Fruit fly (Drosophila melanogaster) whole organism, embryonic: ENCODE measurements around the gene Trax.

Experiments used
- Atf6 ChIP-seq: fragments of 200-800 bp; sonication (Bioruptor generic); IDR thresholded peaks from 2 replicates; pipeline ENCODE4 v1.3.6; 2022; ENCODE audit warnings: missing biosample characterization, missing genetic modification characterization
- BEAF-32 ChIP-seq: fragments of 200-800 bp; sonication (Bioruptor generic); optimal IDR thresholded peaks from 3 replicates; lab custom pipeline; 2017; ENCODE audit warnings: missing biosample characterization, missing genetic modification characterization, mild to moderate bottlenecking, moderate library complexity, missing genetic modification reagents
- CG1024 ChIP-seq: fragments of 200-800 bp; sonication (Bioruptor generic); IDR thresholded peaks from 2 replicates; pipeline ENCODE4 v1.3.6; 2022; ENCODE audit warnings: missing biosample characterization, missing genetic modification characterization
- CG10565 ChIP-seq: fragments of 200-800 bp; sonication (Bioruptor generic); optimal IDR thresholded peaks from 3 replicates; lab custom pipeline; 2016; ENCODE audit warnings: missing biosample characterization, mild to moderate bottlenecking, missing genetic modification characterization
- CG11560 ChIP-seq: fragments of 200-800 bp; sonication (Bioruptor generic); IDR thresholded peaks from 3 replicates; pipeline ENCODE4 v1.3.6; 2022; ENCODE audit warnings: missing biosample characterization, missing genetic modification characterization
- CG12942 ChIP-seq: fragments of 200-800 bp; sonication (Bioruptor generic); optimal IDR thresholded peaks from 3 replicates; lab custom pipeline; 2016; ENCODE audit warnings: missing biosample characterization, missing genetic modification characterization
- CG13287 ChIP-seq: fragments of 200-800 bp; sonication (Bioruptor generic); IDR thresholded peaks from 2 replicates; pipeline ENCODE4 v1.3.6; 2022; ENCODE audit warnings: missing biosample characterization, missing genetic modification characterization; ENCODE audit not compliant: partially characterized antibody
- CG13424 ChIP-seq: fragments of 200-800 bp; sonication (Bioruptor generic); optimal IDR thresholded peaks from 2 replicates; lab custom pipeline; 2019; ENCODE audit warnings: missing biosample characterization, mild to moderate bottlenecking, missing genetic modification characterization, moderate library complexity
- CG14860 ChIP-seq: fragments of 200-800 bp; sonication (Bioruptor generic); IDR thresholded peaks from 3 replicates; pipeline ENCODE4 v1.3.6; 2022; ENCODE audit warnings: missing biosample characterization, missing genetic modification characterization; ENCODE audit not compliant: partially characterized antibody
- CG15601 ChIP-seq: fragments of 200-800 bp; sonication (Bioruptor generic); optimal IDR thresholded peaks from 3 replicates; lab custom pipeline; 2019; ENCODE audit warnings: missing biosample characterization, mild to moderate bottlenecking, missing genetic modification characterization, moderate library complexity
- CG16779 ChIP-seq: fragments of 200-800 bp; sonication (Bioruptor generic); IDR thresholded peaks from 2 replicates; pipeline ENCODE4 v1.3.6; 2022; ENCODE audit warnings: missing biosample characterization, missing genetic modification characterization
- CG16815 ChIP-seq: fragments of 200-800 bp; sonication (Bioruptor generic); optimal IDR thresholded peaks from 3 replicates; lab custom pipeline; 2017; ENCODE audit warnings: missing biosample characterization, mild to moderate bottlenecking, missing genetic modification characterization
- CG2202 ChIP-seq: fragments of 200-800 bp; sonication (Bioruptor generic); optimal IDR thresholded peaks from 2 replicates; lab custom pipeline; 2018; ENCODE audit warnings: missing biosample characterization, mild to moderate bottlenecking, missing genetic modification characterization
- CG33213 ChIP-seq: fragments of 200-800 bp; sonication (Bioruptor generic); optimal IDR thresholded peaks from 3 replicates; lab custom pipeline; 2016; ENCODE audit warnings: missing biosample characterization, missing genetic modification characterization
- CG3407 ChIP-seq: fragments of 200-800 bp; sonication (Bioruptor generic); optimal IDR thresholded peaks from 2 replicates; lab custom pipeline; 2018; ENCODE audit warnings: missing biosample characterization, mild to moderate bottlenecking, missing genetic modification characterization
- CG42726 ChIP-seq: fragments of 200-800 bp; sonication (Bioruptor generic); IDR thresholded peaks from 2 replicates; pipeline ENCODE4 v1.3.6; 2022; ENCODE audit warnings: missing biosample characterization, missing genetic modification characterization; ENCODE audit not compliant: partially characterized antibody
- CG5953 ChIP-seq: fragments of 200-800 bp; sonication (Bioruptor generic); IDR thresholded peaks from 2 replicates; pipeline ENCODE4 v1.3.6; 2022; ENCODE audit warnings: missing biosample characterization, missing genetic modification characterization
- CG6854 ChIP-seq: fragments of 200-800 bp; sonication (Bioruptor generic); optimal IDR thresholded peaks from 3 replicates; lab custom pipeline; 2017; ENCODE audit warnings: missing biosample characterization, mild to moderate bottlenecking, missing genetic modification characterization
- CG9876 ChIP-seq: fragments of 200-800 bp; sonication (Bioruptor generic); optimal IDR thresholded peaks from 2 replicates; lab custom pipeline; 2016; ENCODE audit warnings: missing biosample characterization, missing genetic modification characterization
- CkIIα-i1 ChIP-seq: fragments of 200-800 bp; sonication (Bioruptor generic); IDR thresholded peaks from 2 replicates; pipeline ENCODE4 v1.3.6; 2022; ENCODE audit warnings: missing biosample characterization, missing genetic modification characterization
- Deaf1 ChIP-seq: fragments of 200-800 bp; optimal IDR thresholded peaks from 3 replicates; lab custom pipeline; 2019; ENCODE audit warnings: missing biosample characterization, mild to moderate bottlenecking, missing genetic modification characterization, moderate library complexity
- Dll ChIP-seq: fragments of 200-800 bp; sonication (Bioruptor generic); IDR thresholded peaks from 4 replicates; pipeline ENCODE4 v1.3.6; 2022; ENCODE audit warnings: missing biosample characterization, missing genetic modification characterization; ENCODE audit not compliant: partially characterized antibody
- Doc2 ChIP-seq: fragments of 200-800 bp; sonication (Bioruptor generic); IDR thresholded peaks from 2 replicates; pipeline ENCODE4 v1.3.6; 2022; ENCODE audit warnings: missing biosample characterization, missing genetic modification characterization
- Drgx ChIP-seq: fragments of 200-800 bp; sonication (Bioruptor generic); IDR thresholded peaks from 2 replicates; pipeline ENCODE4 v1.3.6; 2022; ENCODE audit warnings: missing biosample characterization, missing genetic modification characterization
- Eip74EF ChIP-seq, 2 experiments: fragments of 200-800 bp in 1 of 2; fragments of >200 bp in 1 of 2; sonication (Bioruptor generic) in 1 of 2; optimal IDR thresholded peaks; 2 replicates each; lab custom pipeline; 2017 to 2019; ENCODE audit warnings: missing biosample characterization in 2 of 2, missing genetic modification characterization in 2 of 2, mild to moderate bottlenecking in 1 of 2, moderate library complexity in 1 of 2
- H2.0 ChIP-seq: fragments of 200-800 bp; sonication (Bioruptor generic); IDR thresholded peaks from 2 replicates; pipeline ENCODE4 v1.3.6; 2022; ENCODE audit warnings: missing biosample characterization, missing genetic modification characterization
- HLH4C ChIP-seq: fragments of 200-800 bp; sonication (Bioruptor generic); IDR thresholded peaks from 3 replicates; pipeline ENCODE4 v1.3.6; 2022; ENCODE audit warnings: missing biosample characterization, missing genetic modification characterization; ENCODE audit not compliant: partially characterized antibody
- Med ChIP-seq: fragments of 200-800 bp; sonication (Bioruptor generic); peaks from one replicate; lab custom pipeline; 2016; ENCODE audit warnings: missing biosample characterization, missing genetic modification characterization, mild to moderate bottlenecking, inconsistent platforms, moderate library complexity
- Nf-YA ChIP-seq: fragments of 200-800 bp; sonication (Bioruptor generic); IDR thresholded peaks from 2 replicates; pipeline ENCODE4 v1.3.6; 2022; ENCODE audit warnings: missing biosample characterization, missing genetic modification characterization
- Rfx ChIP-seq: fragments of 200-800 bp; sonication (Bioruptor generic); IDR thresholded peaks from 2 replicates; pipeline ENCODE4 v1.3.6; 2022; ENCODE audit warnings: missing biosample characterization, missing genetic modification characterization
- Xrp1 ChIP-seq: fragments of 200-800 bp; sonication (Bioruptor generic); IDR thresholded peaks from 2 replicates; pipeline ENCODE4 v1.3.6; 2022; ENCODE audit warnings: missing biosample characterization, missing genetic modification characterization
- bigmax ChIP-seq: fragments of 200-800 bp; sonication (Bioruptor generic); optimal IDR thresholded peaks from 2 replicates; lab custom pipeline; 2018; ENCODE audit warnings: missing biosample characterization, mild to moderate bottlenecking, missing genetic modification characterization
- bowl ChIP-seq: fragments of 200-800 bp; sonication (Bioruptor generic); IDR thresholded peaks from 2 replicates; pipeline ENCODE4 v1.3.6; 2022; ENCODE audit warnings: missing biosample characterization, missing genetic modification characterization
- dimm ChIP-seq: fragments of 200-800 bp; sonication (Bioruptor generic); IDR thresholded peaks from 2 replicates; pipeline ENCODE4 v1.3.6; 2022; ENCODE audit warnings: missing biosample characterization, missing genetic modification characterization
- dpn ChIP-seq, 2 experiments: fragments of 200-800 bp; sonication (Bioruptor generic); optimal IDR thresholded peaks; 3 replicates each; lab custom pipeline; 2016; ENCODE audit warnings: missing biosample characterization in 2 of 2, missing genetic modification characterization in 2 of 2
- dysf ChIP-seq: fragments of 200-800 bp; sonication (Bioruptor generic); IDR thresholded peaks from 3 replicates; pipeline ENCODE4 v1.3.6; 2022; ENCODE audit warnings: missing biosample characterization, missing genetic modification characterization
- gce ChIP-seq: fragments of 200-800 bp; sonication (Bioruptor generic); IDR thresholded peaks from 3 replicates; pipeline ENCODE4 v1.3.6; 2022; ENCODE audit warnings: missing biosample characterization, missing genetic modification characterization
- kay ChIP-seq: fragments of 200-800 bp; sonication (Bioruptor generic); optimal IDR thresholded peaks from 2 replicates; lab custom pipeline; 2016; ENCODE audit warnings: missing biosample characterization, missing genetic modification characterization
- ro ChIP-seq: fragments of 200-800 bp; sonication (Bioruptor generic); IDR thresholded peaks from 2 replicates; pipeline ENCODE4 v1.3.6; 2022; ENCODE audit warnings: missing biosample characterization, missing genetic modification characterization
- slbo ChIP-seq: fragments of 200-800 bp; sonication (Bioruptor generic); IDR thresholded peaks from 2 replicates; pipeline ENCODE4 v1.3.6; 2022; ENCODE audit warnings: missing biosample characterization, missing genetic modification characterization
- sob ChIP-seq: fragments of 200-800 bp; sonication (Bioruptor generic); IDR thresholded peaks from 2 replicates; pipeline ENCODE4 v1.3.6; 2022; ENCODE audit warnings: missing biosample characterization, missing genetic modification characterization
- tna ChIP-seq: fragments of 200-800 bp; sonication (Bioruptor generic); IDR thresholded peaks from 2 replicates; pipeline ENCODE4 v1.3.6; 2022; ENCODE audit warnings: missing biosample characterization, missing genetic modification characterization; ENCODE audit not compliant: partially characterized antibody
- trem ChIP-seq: fragments of 200-800 bp; optimal IDR thresholded peaks from 3 replicates; lab custom pipeline; 2019; ENCODE audit warnings: missing biosample characterization, mild to moderate bottlenecking, missing genetic modification characterization, moderate library complexity
- ttk ChIP-seq: fragments of 200-800 bp; sonication (Bioruptor generic); IDR thresholded peaks from 2 replicates; pipeline ENCODE4 v2.1.2; 2022; ENCODE audit warnings: missing biosample characterization, missing genetic modification characterization
- usp ChIP-seq: fragments of >200 bp; optimal IDR thresholded peaks from 2 replicates; lab custom pipeline; 2017; ENCODE audit warnings: missing biosample characterization, missing genetic modification characterization
- vfl ChIP-seq: fragments of 200-800 bp; sonication (Bioruptor generic); optimal IDR thresholded peaks from 2 replicates; lab custom pipeline; 2016; ENCODE audit warnings: missing biosample characterization, missing genetic modification characterization
- zf30C ChIP-seq: fragments of 200-800 bp; sonication (Bioruptor generic); optimal IDR thresholded peaks from 3 replicates; lab custom pipeline; 2018; ENCODE audit warnings: missing biosample characterization, mild to moderate bottlenecking, missing genetic modification characterization
- zfh1 ChIP-seq: fragments of 200-800 bp; sonication (Bioruptor generic); IDR thresholded peaks from 3 replicates; pipeline ENCODE4 v1.3.6; 2022; ENCODE audit warnings: missing biosample characterization, missing genetic modification characterization

The Trax gene

DNA sequence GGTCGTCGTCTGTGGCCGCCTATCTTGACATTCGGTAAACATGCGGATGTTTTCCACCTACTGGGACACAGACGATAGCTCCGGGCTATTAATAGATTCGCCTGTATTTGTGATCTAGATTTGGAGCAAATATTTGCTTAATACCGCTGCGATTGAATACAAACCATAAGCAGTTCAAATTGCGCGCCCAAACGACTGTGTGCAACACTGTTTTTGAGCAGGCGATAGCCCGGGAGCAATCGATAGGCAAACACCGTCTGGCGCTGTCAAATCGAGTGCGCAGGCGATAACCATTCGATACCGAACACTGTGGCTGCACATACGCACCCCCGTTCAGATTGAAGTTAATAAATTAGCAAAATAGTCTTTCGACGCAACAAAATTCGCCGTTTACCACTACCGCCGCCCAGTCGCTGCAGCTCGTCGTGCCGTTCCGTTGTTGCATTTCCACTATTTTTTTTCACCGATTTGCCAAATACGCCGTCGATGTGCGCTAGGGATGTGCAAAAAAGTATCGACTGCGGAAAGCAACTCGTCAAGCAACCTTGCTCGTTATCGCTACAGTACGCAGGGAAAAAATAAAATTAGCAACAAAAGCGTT lies 46.7 kb downstream of the Trax start, which contains the start of gene Atx2 (continued):
- no peak for TF ChIP-seq dimm (GFP tag; lab: Robert Waterston, UW)
- peak; percentile 38 for TF ChIP-seq Xrp1 (GFP tag; lab: Robert Waterston, UW)
- no peak for TF ChIP-seq CG9876 (GFP tag; lab: Kevin White, UChicago)
- peak; percentile 57; the same call in 1 of the 2 replicates for TF ChIP-seq sob (GFP tag; lab: Robert Waterston, UW)
- TF ChIP-seq CG10565 = no peak
- no peak for TF ChIP-seq Doc2 (GFP tag; lab: Robert Waterston, UW)
- peak; percentile 65; the same call in 1 of the 2 replicates for TF ChIP-seq Rfx (GFP tag; lab: Robert Waterston, UW)
- TF ChIP-seq CG12942 (GFP tag; lab: Kevin White, UChicago) = peak; percentile 19
- no peak for TF ChIP-seq CG13424 (tag; lab: Kevin White, UChicago)
- TF ChIP-seq tna = peak; percentile 95
- TF ChIP-seq bigmax (GFP tag; lab: Kevin White, UChicago) = no peak
- peak; percentile 29; the same call in 1 of the 2 replicates for TF ChIP-seq Atf6 (GFP tag; lab: Robert Waterston, UW)
- TF ChIP-seq HLH4C (GFP tag; lab: Robert Waterston, UW) = peak; percentile 97
- TF ChIP-seq CG6854 (GFP tag; lab: Kevin White, UChicago) = no peak
- TF ChIP-seq Nf-YA (GFP tag; lab: Robert Waterston, UW) = no peak
- peak; percentile 24 for TF ChIP-seq CG2202 (tag; lab: Kevin White, UChicago)
- peak; percentile 8 for TF ChIP-seq CG3407
- peak; percentile 97 for TF ChIP-seq CG14860 (GFP tag; lab: Robert Waterston, UW)
- no peak for TF ChIP-seq CkIIα-i1 (GFP tag; lab: Robert Waterston, UW)
- peak; percentile 100 for TF ChIP-seq CG11560 (tag; lab: Robert Waterston, UW)
- TF ChIP-seq bowl (GFP tag; lab: Robert Waterston, UW) = no peak

DNA sequence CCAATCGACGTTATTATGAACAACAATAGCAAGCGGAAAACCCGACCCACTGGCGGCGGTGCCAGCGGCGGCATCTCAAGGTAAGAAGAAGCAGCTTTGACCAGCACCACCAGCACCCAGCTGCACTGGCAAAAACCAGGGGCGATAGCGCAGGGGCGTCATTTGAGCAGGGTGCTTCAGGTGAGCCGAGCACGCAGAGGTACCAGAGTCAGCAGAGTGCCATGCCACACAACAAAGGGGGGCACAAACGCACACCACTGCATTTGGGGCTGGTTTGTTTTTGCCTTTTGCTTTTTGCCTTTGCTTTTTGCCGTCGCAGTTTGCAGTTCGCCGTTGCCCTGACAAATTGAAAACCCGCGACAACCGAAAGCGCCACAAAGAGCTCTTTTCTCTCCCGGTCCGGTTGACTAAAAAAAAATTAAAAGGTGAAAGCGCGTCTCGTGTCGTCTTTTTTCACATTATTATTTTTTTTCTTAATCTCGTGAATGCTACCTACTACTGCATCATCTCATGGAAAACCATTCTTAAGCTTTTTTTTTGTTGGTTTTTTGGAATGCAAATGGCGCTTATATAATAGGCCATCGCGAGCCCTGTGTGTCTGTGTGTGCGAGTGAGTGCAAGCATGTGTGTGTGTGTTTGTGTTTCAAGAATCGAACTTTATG lies 47.7 kb downstream of the Trax start:
- TF ChIP-seq gce (GFP tag; lab: Robert Waterston, UW) = 0 out of 3 replicates have a peak, but pooled peaks have one; percentile 6
- no peak for TF ChIP-seq CG15601 (tag; lab: Kevin White, UChicago)
- no peak for TF ChIP-seq ro (GFP tag; lab: Robert Waterston, UW)
- TF ChIP-seq CG33213 (GFP tag; lab: Kevin White, UChicago) = no peak
- peak; percentile 37; the same call in 1 of the 2 replicates for TF ChIP-seq slbo (GFP tag; lab: Robert Waterston, UW)
- peak in 1 of 2 experiments; percentile 18 for TF ChIP-seq dpn (GFP tag; optimal IDR thresholded peaks at IDR 0.05; lab: Kevin White, UChicago)
- peak; percentile 59 for TF ChIP-seq Med (GFP tag; lab: Kevin White, UChicago)
- no peak for TF ChIP-seq H2.0 (GFP tag; lab: Robert Waterston, UW)
- TF ChIP-seq usp (GFP tag; lab: Kevin White, UChicago) = no peak
- 0 out of 3 replicates have a peak, but pooled peaks have one; percentile 24 for TF ChIP-seq dysf (GFP tag; lab: Robert Waterston, UW)
- TF ChIP-seq CG1024 (GFP tag; lab: Robert Waterston, UW) = peak; percentile 17; the same call in 1 of the 2 replicates
- TF ChIP-seq Dll = no peak
- TF ChIP-seq Drgx (GFP tag; lab: Robert Waterston, UW) = peak; percentile 61; the same call in 1 of the 2 replicates
- TF ChIP-seq CG16779 (GFP tag; lab: Robert Waterston, UW) = 0 out of 2 replicates have a peak, but pooled peaks have one; percentile 29
- peak; percentile 36; the same call in 1 of the 3 replicates for TF ChIP-seq zfh1 (GFP tag; lab: Robert Waterston, UW)
- TF ChIP-seq ttk (GFP tag; lab: Robert Waterston, UW) = peak; percentile 32; the same call in 1 of the 2 replicates
- no peak for TF ChIP-seq vfl (GFP tag; lab: Kevin White, UChicago)
- no peak for TF ChIP-seq Eip74EF (GFP tag; optimal IDR thresholded peaks at IDR 0.05; lab: Kevin White, UChicago)
- TF ChIP-seq kay (GFP tag; lab: Kevin White, UChicago) = no peak
- TF ChIP-seq Deaf1 (tag; lab: Kevin White, UChicago) = no peak
- 0 out of 2 replicates have a peak, but pooled peaks have one; percentile 8 for TF ChIP-seq CG5953 (GFP tag; lab: Robert Waterston, UW)
- TF ChIP-seq BEAF-32 = no peak
- TF ChIP-seq zf30C (GFP tag; lab: Kevin White, UChicago) = peak; percentile 57
- TF ChIP-seq trem (tag; lab: Kevin White, UChicago) = no peak
- no peak for TF ChIP-seq CG13287 (GFP tag; lab: Robert Waterston, UW)
- no peak for TF ChIP-seq CG16815 (GFP tag; lab: Kevin White, UChicago)
- no peak for TF ChIP-seq CG42726 (GFP tag; lab: Robert Waterston, UW)
